Worm (Caenorhabditis elegans): ENCODE measurements around the gene bbs-4.

- no peak for TF ChIP-seq ets-7 (tag; optimal IDR thresholded peaks at IDR 0.05)
- no peak for TF ChIP-seq aly-1 (tag; optimal IDR thresholded peaks at IDR 0.05)
- no peak for TF ChIP-seq hmg-4 (GFP tag; optimal IDR thresholded peaks at IDR 0.05)
- no peak for TF ChIP-seq flt-1 (GFP tag; IDR thresholded peaks at IDR 0.05)
- no peak for TF ChIP-seq pes-1 (GFP tag; IDR thresholded peaks at IDR 0.05)
- no peak for TF ChIP-seq ama-1 (optimal IDR thresholded peaks at IDR 0.05)
- TF ChIP-seq ceh-13 (GFP tag; optimal IDR thresholded peaks at IDR 0.05) = no peak
- no peak for TF ChIP-seq tbx-11 (GFP tag; IDR thresholded peaks at IDR 0.05)
- no peak for TF ChIP-seq ceh-36 (tag; optimal IDR thresholded peaks at IDR 0.05)
- TF ChIP-seq F13C5.2 (tag; optimal IDR thresholded peaks at IDR 0.05) = no peak
- TF ChIP-seq B0310.2 (tag; optimal IDR thresholded peaks at IDR 0.05) = no peak
- TF ChIP-seq sea-1 (GFP tag; conservative IDR thresholded peaks at IDR 0.05) = no peak
- TF ChIP-seq scrt-1 (GFP tag; IDR thresholded peaks at IDR 0.05) = no peak
- TF ChIP-seq hnd-1 (tag; optimal IDR thresholded peaks at IDR 0.05) = no peak
Observed at ce11 chrIII:9590212-9590611, 21.8 kb downstream of the bbs-4 start.

All from whole organism, early embryonic.